Fruit fly (Drosophila melanogaster) whole organism, embryonic: Measurements from ENCODE around the gene CG3040.

ENCODE experiments used
- CG10209 ChIP-seq: fragments of 200-800 bp; sonication (Bioruptor generic); optimal IDR thresholded peaks from 3 replicates; lab custom pipeline; 2017; ENCODE audit warnings: missing biosample characterization, mild to moderate bottlenecking, missing genetic modification characterization, missing genetic modification reagents
- CG10321 ChIP-seq: fragments of 200-800 bp; sonication (Bioruptor generic); IDR thresholded peaks from 2 replicates; pipeline ENCODE4 v1.3.6; 2022; ENCODE audit warnings: missing biosample characterization, missing genetic modification characterization
- CG12155 ChIP-seq: fragments of 200-800 bp; sonication (Bioruptor generic); optimal IDR thresholded peaks from 3 replicates; lab custom pipeline; 2016; ENCODE audit warnings: missing biosample characterization, missing genetic modification characterization
- CG12391 ChIP-seq: fragments of 200-800 bp; sonication (Bioruptor generic); optimal IDR thresholded peaks from 3 replicates; lab custom pipeline; 2018; ENCODE audit warnings: missing biosample characterization, mild to moderate bottlenecking, missing genetic modification characterization, moderate library complexity
- CG14014 ChIP-seq: fragments of 200-800 bp; sonication (Bioruptor generic); IDR thresholded peaks from 2 replicates; pipeline ENCODE4 v1.3.6; 2022; ENCODE audit warnings: missing biosample characterization, missing genetic modification characterization
- CG14667 ChIP-seq: fragments of 200-800 bp; sonication (Bioruptor generic); IDR thresholded peaks from 2 replicates; pipeline ENCODE4 v1.3.6; 2022; ENCODE audit warnings: missing biosample characterization, missing genetic modification characterization
- CG2129 ChIP-seq: fragments of 200-800 bp; sonication (Bioruptor generic); IDR thresholded peaks from 2 replicates; pipeline ENCODE4 v1.3.6; 2022; ENCODE audit warnings: missing biosample characterization, missing genetic modification characterization; ENCODE audit not compliant: partially characterized antibody
- CG2712 ChIP-seq: fragments of 200-800 bp; optimal IDR thresholded peaks from 3 replicates; lab custom pipeline; 2019; ENCODE audit warnings: missing biosample characterization, mild to moderate bottlenecking, missing genetic modification characterization, moderate library complexity
- CG31388 ChIP-seq: fragments of 200-800 bp; sonication (Bioruptor generic); optimal IDR thresholded peaks from 2 replicates; lab custom pipeline; 2016; ENCODE audit warnings: missing biosample characterization, missing genetic modification characterization
- CG3163 ChIP-seq: fragments of 200-800 bp; sonication (Bioruptor generic); optimal IDR thresholded peaks from 3 replicates; lab custom pipeline; 2016; ENCODE audit warnings: missing biosample characterization, missing genetic modification characterization
- CG4282 ChIP-seq: fragments of 200-800 bp; sonication (Bioruptor generic); optimal IDR thresholded peaks from 2 replicates; lab custom pipeline; 2016; ENCODE audit warnings: missing biosample characterization, missing genetic modification characterization
- CG4424 ChIP-seq: fragments of 200-800 bp; sonication (Bioruptor generic); optimal IDR thresholded peaks from 3 replicates; lab custom pipeline; 2016; ENCODE audit warnings: missing biosample characterization, missing genetic modification characterization
- CG5953 ChIP-seq: fragments of 200-800 bp; sonication (Bioruptor generic); IDR thresholded peaks from 2 replicates; pipeline ENCODE4 v1.3.6; 2022; ENCODE audit warnings: missing biosample characterization, missing genetic modification characterization
- CG7556 ChIP-seq: fragments of 200-800 bp; sonication (Bioruptor generic); optimal IDR thresholded peaks from 2 replicates; lab custom pipeline; 2017; ENCODE audit warnings: missing biosample characterization, mild to moderate bottlenecking, missing genetic modification characterization
- CG7928 ChIP-seq: fragments of 200-800 bp; sonication (Bioruptor generic); optimal IDR thresholded peaks from 2 replicates; lab custom pipeline; 2017; ENCODE audit warnings: missing biosample characterization, mild to moderate bottlenecking, missing genetic modification characterization
- CG8089 ChIP-seq: fragments of 200-800 bp; sonication (Bioruptor generic); optimal IDR thresholded peaks from 3 replicates; lab custom pipeline; 2016; ENCODE audit warnings: missing biosample characterization, missing genetic modification characterization
- CG8359 ChIP-seq: fragments of 200-800 bp; sonication (Bioruptor generic); optimal IDR thresholded peaks from 2 replicates; lab custom pipeline; 2017; ENCODE audit warnings: missing biosample characterization, mild to moderate bottlenecking, missing genetic modification characterization, borderline replicate concordance
- CG9797 ChIP-seq: fragments of 200-800 bp; sonication (Bioruptor generic); optimal IDR thresholded peaks from 3 replicates; lab custom pipeline; 2018; ENCODE audit warnings: missing biosample characterization, mild to moderate bottlenecking, missing genetic modification characterization
- CG9932 ChIP-seq: fragments of 200-800 bp; sonication (Bioruptor generic); IDR thresholded peaks from 2 replicates; pipeline ENCODE4 v1.3.6; 2022; ENCODE audit warnings: missing biosample characterization, missing genetic modification characterization
- CkIIα-i1 ChIP-seq: fragments of 200-800 bp; sonication (Bioruptor generic); IDR thresholded peaks from 2 replicates; pipeline ENCODE4 v1.3.6; 2022; ENCODE audit warnings: missing biosample characterization, missing genetic modification characterization
- CrebB ChIP-seq: fragments of 200-800 bp; sonication (Bioruptor generic); optimal IDR thresholded peaks from 3 replicates; lab custom pipeline; 2018; ENCODE audit warnings: missing biosample characterization, mild to moderate bottlenecking, missing genetic modification characterization
- Dref ChIP-seq: fragments of 200-800 bp; sonication (Bioruptor generic); IDR thresholded peaks from 2 replicates; pipeline ENCODE4 v1.3.6; 2022; ENCODE audit warnings: missing biosample characterization, missing genetic modification characterization
- Ets65A ChIP-seq: fragments of 200-800 bp; sonication (Bioruptor generic); peaks from one replicate; lab custom pipeline; 2016; ENCODE audit warnings: missing biosample characterization, missing genetic modification characterization
- Gug ChIP-seq: fragments of 200-800 bp; sonication (Bioruptor generic); IDR thresholded peaks from 4 replicates; pipeline ENCODE4 v1.3.6; 2022; ENCODE audit warnings: missing biosample characterization, missing genetic modification characterization
- Hr51 ChIP-seq, 2 experiments: fragments of 200-800 bp; sonication (Bioruptor generic); optimal IDR thresholded peaks; 2 replicates in 1 of 2; 3 replicates in 1 of 2; lab custom pipeline; 2016 to 2018; ENCODE audit warnings: missing biosample characterization in 2 of 2, missing genetic modification characterization in 2 of 2, mild to moderate bottlenecking in 1 of 2, moderate library complexity in 1 of 2
- MESR4 ChIP-seq: fragments of 200-800 bp; sonication (Bioruptor generic); optimal IDR thresholded peaks from 2 replicates; lab custom pipeline; 2018; ENCODE audit warnings: missing biosample characterization, mild to moderate bottlenecking, missing genetic modification characterization, moderate library complexity
- Mrtf ChIP-seq: fragments of 200-800 bp; sonication (Bioruptor generic); IDR thresholded peaks from 3 replicates; pipeline ENCODE4 v1.3.6; 2022; ENCODE audit warnings: missing biosample characterization, missing genetic modification characterization
- Ptx1 ChIP-seq: fragments of 200-800 bp; sonication (Bioruptor generic); IDR thresholded peaks from 2 replicates; pipeline ENCODE4 v1.3.6; 2022; ENCODE audit warnings: missing biosample characterization, missing genetic modification characterization
- Sry-δ ChIP-seq: fragments of 200-800 bp; sonication (Bioruptor generic); optimal IDR thresholded peaks from 2 replicates; lab custom pipeline; 2016; ENCODE audit warnings: missing biosample characterization, missing genetic modification characterization
- ash1 ChIP-seq: fragments of 200-800 bp; sonication (Bioruptor generic); optimal IDR thresholded peaks from 2 replicates; lab custom pipeline; 2018; ENCODE audit warnings: missing biosample characterization, mild to moderate bottlenecking, missing genetic modification characterization
- chinmo ChIP-seq: fragments of 200-800 bp; sonication (Bioruptor generic); IDR thresholded peaks from 4 replicates; pipeline ENCODE4 v1.3.6; 2022; ENCODE audit warnings: missing biosample characterization, missing genetic modification characterization; ENCODE audit not compliant: partially characterized antibody
- corto ChIP-seq: fragments of 200-800 bp; sonication (Bioruptor generic); optimal IDR thresholded peaks from 2 replicates; lab custom pipeline; 2016; ENCODE audit warnings: missing biosample characterization, mild to moderate bottlenecking, missing genetic modification characterization, moderate library complexity
- crp ChIP-seq, 2 experiments: fragments of 200-800 bp; sonication (Bioruptor generic); optimal IDR thresholded peaks; 2 replicates in 1 of 2; 3 replicates in 1 of 2; lab custom pipeline; 2017; ENCODE audit warnings: missing biosample characterization in 2 of 2, missing genetic modification characterization in 2 of 2, mild to moderate bottlenecking in 1 of 2, moderate library complexity in 1 of 2
- dimm ChIP-seq: fragments of 200-800 bp; sonication (Bioruptor generic); IDR thresholded peaks from 2 replicates; pipeline ENCODE4 v1.3.6; 2022; ENCODE audit warnings: missing biosample characterization, missing genetic modification characterization
- ems ChIP-seq: fragments of 200-800 bp; sonication (Bioruptor generic); optimal IDR thresholded peaks from 3 replicates; lab custom pipeline; 2016; ENCODE audit warnings: missing biosample characterization, missing genetic modification characterization
- en ChIP-seq: fragments of 200-800 bp; sonication (Bioruptor generic); optimal IDR thresholded peaks from 2 replicates; lab custom pipeline; 2016; ENCODE audit warnings: missing biosample characterization, missing genetic modification characterization
- gce ChIP-seq: fragments of 200-800 bp; sonication (Bioruptor generic); IDR thresholded peaks from 3 replicates; pipeline ENCODE4 v1.3.6; 2022; ENCODE audit warnings: missing biosample characterization, missing genetic modification characterization
- gsb ChIP-seq: fragments of 200-800 bp; sonication (Bioruptor generic); IDR thresholded peaks from 2 replicates; pipeline ENCODE4 v1.3.6; 2022; ENCODE audit warnings: missing biosample characterization, missing genetic modification characterization
- gsb-n ChIP-seq: fragments of 200-800 bp; sonication (Bioruptor generic); optimal IDR thresholded peaks from 3 replicates; lab custom pipeline; 2018; ENCODE audit warnings: missing biosample characterization, mild to moderate bottlenecking, missing genetic modification characterization
- kay ChIP-seq: fragments of 200-800 bp; sonication (Bioruptor generic); optimal IDR thresholded peaks from 2 replicates; lab custom pipeline; 2016; ENCODE audit warnings: missing biosample characterization, missing genetic modification characterization
- maf-S ChIP-seq: fragments of 200-800 bp; sonication (Bioruptor generic); optimal IDR thresholded peaks from 2 replicates; lab custom pipeline; 2016; ENCODE audit warnings: missing biosample characterization, missing genetic modification characterization
- odd ChIP-seq: fragments of 200-800 bp; sonication (Bioruptor generic); optimal IDR thresholded peaks from 2 replicates; lab custom pipeline; 2017; ENCODE audit warnings: missing biosample characterization, mild to moderate bottlenecking, missing genetic modification characterization
- ro ChIP-seq: fragments of 200-800 bp; sonication (Bioruptor generic); IDR thresholded peaks from 2 replicates; pipeline ENCODE4 v1.3.6; 2022; ENCODE audit warnings: missing biosample characterization, missing genetic modification characterization
- sens ChIP-seq: fragments of 200-800 bp; sonication (Bioruptor generic); peaks from one replicate; lab custom pipeline; 2016; ENCODE audit warnings: missing biosample characterization, missing genetic modification characterization
- seq ChIP-seq: fragments of 200-800 bp; sonication (Bioruptor generic); IDR thresholded peaks from 2 replicates; pipeline ENCODE4 v1.3.6; 2022; ENCODE audit warnings: missing biosample characterization, missing genetic modification characterization
- slou ChIP-seq: fragments of 200-800 bp; sonication (Bioruptor generic); optimal IDR thresholded peaks from 3 replicates; lab custom pipeline; 2016; ENCODE audit warnings: missing biosample characterization, missing genetic modification characterization
- ttk ChIP-seq: fragments of 200-800 bp; sonication (Bioruptor generic); IDR thresholded peaks from 2 replicates; pipeline ENCODE4 v2.1.2; 2022; ENCODE audit warnings: missing biosample characterization, missing genetic modification characterization
- tup ChIP-seq: fragments of 200-800 bp; sonication (Bioruptor generic); optimal IDR thresholded peaks from 2 replicates; lab custom pipeline; 2016; ENCODE audit warnings: missing biosample characterization, mild to moderate bottlenecking, missing genetic modification characterization, moderate library complexity
- vvl ChIP-seq: fragments of 200-800 bp; sonication (Bioruptor generic); IDR thresholded peaks from 2 replicates; pipeline ENCODE4 v1.3.6; 2022; ENCODE audit warnings: missing biosample characterization, missing genetic modification characterization
- wdn ChIP-seq: fragments of 200-800 bp; sonication (Bioruptor generic); IDR thresholded peaks from 2 replicates; pipeline ENCODE4 v1.3.6; 2022; ENCODE audit warnings: missing biosample characterization, missing genetic modification characterization
- yki ChIP-seq: fragments of >200 bp; optimal IDR thresholded peaks from 3 replicates; lab custom pipeline; 2018

CG3040 gene

dm6 chrX:7011063-7011743, 38.0 kb upstream of the CG3040 start, which contains the start of the genes cm, sloth1 and sloth2 (continued):
- TF ChIP-seq wdn (GFP tag; lab: Robert Waterston, UW) = peak; percentile 81
- TF ChIP-seq MESR4 (GFP tag; lab: Kevin White, UChicago) = peak; percentile 55
- peak; percentile 86 for TF ChIP-seq CG7928
- peak; percentile 71 for TF ChIP-seq CG10209 (GFP tag; lab: Kevin White, UChicago)
- peak; percentile 88 for TF ChIP-seq CG12155 (GFP tag; lab: Kevin White, UChicago)
- TF ChIP-seq sens (GFP tag; lab: Kevin White, UChicago) = peak; percentile 98
- peak; percentile 87 for TF ChIP-seq CG2712
- TF ChIP-seq CG14014 (GFP tag; lab: Robert Waterston, UW) = peak; percentile 84
- TF ChIP-seq gsb (GFP tag; lab: Robert Waterston, UW) = peak; percentile 67
- no peak for TF ChIP-seq ash1 (GFP tag; lab: Kevin White, UChicago)
- 0 out of 4 replicates have a peak, but pooled peaks have one; percentile 42 for TF ChIP-seq chinmo
- TF ChIP-seq CG31388 (GFP tag; lab: Kevin White, UChicago) = peak; percentile 41
- TF ChIP-seq CG4282 = peak; percentile 68
- peak; percentile 70 for TF ChIP-seq kay
- no peak for TF ChIP-seq ro (GFP tag; lab: Robert Waterston, UW)
- TF ChIP-seq CG7556 (GFP tag; lab: Kevin White, UChicago) = peak; percentile 80
- TF ChIP-seq Ets65A (GFP tag; lab: Kevin White, UChicago) = peak; percentile 96
- peak; percentile 87 for TF ChIP-seq seq (GFP tag; lab: Robert Waterston, UW)
- peak; percentile 83 for TF ChIP-seq Gug
- peak; percentile 86 for TF ChIP-seq ttk
- peak; percentile 66 for TF ChIP-seq tup
- peak; percentile 65 for TF ChIP-seq odd (GFP tag; lab: Kevin White, UChicago)
- TF ChIP-seq gsb-n = peak; percentile 93
- no peak for TF ChIP-seq yki (lab: Kevin White, UChicago)
- peak; percentile 49; the same call in 1 of the 2 replicates for TF ChIP-seq dimm (GFP tag; lab: Robert Waterston, UW)
- TF ChIP-seq vvl (GFP tag; lab: Robert Waterston, UW) = peak; percentile 91
- peak; percentile 80 for TF ChIP-seq ems (GFP tag; lab: Kevin White, UChicago)
- TF ChIP-seq CG8359 (GFP tag; lab: Kevin White, UChicago) = no peak
- TF ChIP-seq gce (GFP tag; lab: Robert Waterston, UW) = no peak
- TF ChIP-seq Ptx1 (GFP tag; lab: Robert Waterston, UW) = peak; percentile 90
- no peak for TF ChIP-seq CkIIα-i1
- TF ChIP-seq CG8089 (GFP tag; lab: Kevin White, UChicago) = peak; percentile 76
- peak; percentile 24; the same call in 1 of the 2 replicates for TF ChIP-seq Dref (GFP tag; lab: Robert Waterston, UW)
- TF ChIP-seq CG5953 = peak; percentile 82
- TF ChIP-seq CG10321 = 0 out of 2 replicates have a peak, but pooled peaks have one; percentile 56
- peak; percentile 62 to 93 for TF ChIP-seq crp (GFP tag; optimal IDR thresholded peaks at IDR 0.05; lab: Kevin White, UChicago)
- peak; percentile 70 for TF ChIP-seq en (GFP tag; lab: Kevin White, UChicago)
- TF ChIP-seq CG12391 (tag; lab: Kevin White, UChicago) = peak; percentile 93
- TF ChIP-seq CrebB (tag; lab: Kevin White, UChicago) = peak; percentile 80
- peak; percentile 72 for TF ChIP-seq slou
- TF ChIP-seq Mrtf = peak; percentile 82
- TF ChIP-seq Sry-δ (GFP tag; lab: Kevin White, UChicago) = peak; percentile 96
- peak; percentile 11 for TF ChIP-seq CG9797
- peak; percentile 94 for TF ChIP-seq CG9932 (GFP tag; lab: Robert Waterston, UW)
- peak; percentile 55 for TF ChIP-seq CG3163 (GFP tag; lab: Kevin White, UChicago)
- TF ChIP-seq Hr51 (GFP tag; optimal IDR thresholded peaks at IDR 0.05; lab: Kevin White, UChicago) = peak; percentile 83 to 93
- peak; percentile 18 for TF ChIP-seq corto (GFP tag; lab: Kevin White, UChicago)
- peak; percentile 74 for TF ChIP-seq CG14667 (GFP tag; lab: Robert Waterston, UW)
- peak; percentile 90 for TF ChIP-seq CG2129 (GFP tag; lab: Robert Waterston, UW)
- TF ChIP-seq maf-S = peak; percentile 87
- TF ChIP-seq CG4424 (GFP tag; lab: Kevin White, UChicago) = peak; percentile 80
